Fruit fly (Drosophila melanogaster) whole organism, embryonic: ENCODE data around the gene Syn1.

ENCODE experiments used
- C15 ChIP-seq: fragments of 200-800 bp; sonication (Bioruptor generic); IDR thresholded peaks from 3 replicates; pipeline ENCODE4 v1.3.6; 2022; ENCODE audit warnings: missing biosample characterization, missing genetic modification characterization
- CG10543 ChIP-seq: fragments of 200-800 bp; sonication (Bioruptor generic); optimal IDR thresholded peaks from 3 replicates; lab custom pipeline; 2017; ENCODE audit warnings: missing biosample characterization, mild to moderate bottlenecking, missing genetic modification characterization, moderate library complexity
- CG11093 ChIP-seq: fragments of 200-800 bp; sonication (Bioruptor generic); IDR thresholded peaks from 3 replicates; pipeline ENCODE4 v1.3.6; 2022; ENCODE audit warnings: missing biosample characterization, missing genetic modification characterization
- CG12769 ChIP-seq: fragments of 200-800 bp; sonication (Bioruptor generic); optimal IDR thresholded peaks from 2 replicates; lab custom pipeline; 2019; ENCODE audit warnings: missing biosample characterization, mild to moderate bottlenecking, missing genetic modification characterization, moderate library complexity
- CG14860 ChIP-seq: fragments of 200-800 bp; sonication (Bioruptor generic); IDR thresholded peaks from 3 replicates; pipeline ENCODE4 v1.3.6; 2022; ENCODE audit warnings: missing biosample characterization, missing genetic modification characterization; ENCODE audit not compliant: partially characterized antibody
- CG15514 ChIP-seq: fragments of 200-800 bp; sonication (Bioruptor generic); optimal IDR thresholded peaks from 3 replicates; lab custom pipeline; 2017; ENCODE audit warnings: missing biosample characterization, missing genetic modification characterization, mild to moderate bottlenecking, moderate library complexity, missing genetic modification reagents
- CG17186 ChIP-seq: fragments of 200-800 bp; sonication (Bioruptor generic); optimal IDR thresholded peaks from 3 replicates; lab custom pipeline; 2017; ENCODE audit warnings: missing biosample characterization, missing genetic modification reagents, missing genetic modification characterization
- CG17802 ChIP-seq: fragments of 200-800 bp; sonication (Bioruptor generic); optimal IDR thresholded peaks from 2 replicates; lab custom pipeline; 2018; ENCODE audit warnings: missing biosample characterization, mild to moderate bottlenecking, missing genetic modification characterization, moderate library complexity
- CG18011 ChIP-seq: fragments of 200-800 bp; sonication (Bioruptor generic); optimal IDR thresholded peaks from 2 replicates; lab custom pipeline; 2017; ENCODE audit warnings: missing biosample characterization, missing genetic modification characterization, mild to moderate bottlenecking, moderate library complexity, missing genotype
- CG32532 ChIP-seq: fragments of 200-800 bp; sonication (Bioruptor generic); IDR thresholded peaks from 2 replicates; pipeline ENCODE4 v1.3.6; 2022; ENCODE audit warnings: missing biosample characterization, missing genetic modification characterization
- CG6791 ChIP-seq: fragments of 200-800 bp; sonication (Bioruptor generic); IDR thresholded peaks from 3 replicates; pipeline ENCODE4 v1.3.6; 2022; ENCODE audit warnings: missing biosample characterization, missing genetic modification characterization; ENCODE audit not compliant: partially characterized antibody
- CG7928 ChIP-seq: fragments of 200-800 bp; sonication (Bioruptor generic); optimal IDR thresholded peaks from 2 replicates; lab custom pipeline; 2017; ENCODE audit warnings: missing biosample characterization, mild to moderate bottlenecking, missing genetic modification characterization
- CG9609 ChIP-seq: fragments of 200-800 bp; sonication (Bioruptor generic); optimal IDR thresholded peaks from 3 replicates; lab custom pipeline; 2016; ENCODE audit warnings: missing biosample characterization, missing genetic modification characterization
- Fer3 ChIP-seq: fragments of 200-800 bp; sonication (Bioruptor generic); optimal IDR thresholded peaks from 2 replicates; lab custom pipeline; 2018; ENCODE audit warnings: missing biosample characterization, mild to moderate bottlenecking, missing genetic modification characterization, moderate library complexity
- HLH4C ChIP-seq: fragments of 200-800 bp; sonication (Bioruptor generic); IDR thresholded peaks from 3 replicates; pipeline ENCODE4 v1.3.6; 2022; ENCODE audit warnings: missing biosample characterization, missing genetic modification characterization; ENCODE audit not compliant: partially characterized antibody
- HLHmδ ChIP-seq: fragments of 200-800 bp; sonication (Bioruptor generic); optimal IDR thresholded peaks from 2 replicates; lab custom pipeline; 2018; ENCODE audit warnings: missing biosample characterization, mild to moderate bottlenecking, missing genetic modification characterization, moderate library complexity
- Hand ChIP-seq: fragments of 200-800 bp; sonication (Bioruptor generic); optimal IDR thresholded peaks from 2 replicates; lab custom pipeline; 2017; ENCODE audit warnings: mild to moderate bottlenecking, missing biosample characterization, missing genetic modification reagents, missing genetic modification characterization
- Hr78 ChIP-seq, 2 experiments: fragments of 200-800 bp in 1 of 2; fragments of >200 bp in 1 of 2; sonication (Bioruptor generic) in 1 of 2; optimal IDR thresholded peaks; 2 replicates each; lab custom pipeline; 2017 to 2019; ENCODE audit warnings: missing biosample characterization in 2 of 2, missing genetic modification characterization in 2 of 2, mild to moderate bottlenecking in 1 of 2, moderate library complexity in 1 of 2
- Side ChIP-seq: fragments of 200-800 bp; sonication (Bioruptor generic); optimal IDR thresholded peaks from 2 replicates; lab custom pipeline; 2016; ENCODE audit warnings: missing biosample characterization, missing genetic modification characterization
- Tbp ChIP-seq: fragments of >200 bp; optimal IDR thresholded peaks from 2 replicates; lab custom pipeline; 2018; ENCODE audit warnings: missing biosample characterization, missing genetic modification characterization
- abd-A ChIP-seq: fragments of 200-800 bp; sonication (Bioruptor generic); optimal IDR thresholded peaks from 3 replicates; lab custom pipeline; 2019; ENCODE audit warnings: missing biosample characterization, mild to moderate bottlenecking, missing genetic modification characterization, moderate library complexity
- ac ChIP-seq: fragments of 200-800 bp; sonication (Bioruptor generic); optimal IDR thresholded peaks from 3 replicates; lab custom pipeline; 2017; ENCODE audit warnings: missing biosample characterization, mild to moderate bottlenecking, missing genetic modification characterization
- bsh ChIP-seq, 2 experiments: fragments of 200-800 bp; sonication (Bioruptor generic); optimal IDR thresholded peaks; 2 replicates each; lab custom pipeline; 2017 to 2018; ENCODE audit warnings: mild to moderate bottlenecking in 2 of 2, missing biosample characterization in 2 of 2, missing genetic modification characterization in 2 of 2, moderate library complexity in 1 of 2
- chinmo ChIP-seq: fragments of 200-800 bp; sonication (Bioruptor generic); IDR thresholded peaks from 4 replicates; pipeline ENCODE4 v1.3.6; 2022; ENCODE audit warnings: missing biosample characterization, missing genetic modification characterization; ENCODE audit not compliant: partially characterized antibody
- ci ChIP-seq: fragments of 200-800 bp; sonication (Bioruptor generic); IDR thresholded peaks from 3 replicates; pipeline ENCODE4 v1.3.6; 2022; ENCODE audit warnings: missing biosample characterization, missing genetic modification characterization
- dan ChIP-seq: fragments of 200-800 bp; sonication (Bioruptor generic); IDR thresholded peaks from 2 replicates; pipeline ENCODE4 v1.3.6; 2022; ENCODE audit warnings: missing biosample characterization, missing genetic modification characterization
- dmrt11E ChIP-seq: fragments of 200-800 bp; sonication (Bioruptor generic); optimal IDR thresholded peaks from 3 replicates; lab custom pipeline; 2018; ENCODE audit warnings: missing biosample characterization, mild to moderate bottlenecking, missing genetic modification characterization, moderate library complexity
- klu ChIP-seq: fragments of 200-800 bp; sonication (Bioruptor generic); IDR thresholded peaks from 2 replicates; pipeline ENCODE4 v1.3.6; 2022; ENCODE audit warnings: missing biosample characterization, missing genetic modification characterization
- oc ChIP-seq: fragments of 200-800 bp; sonication (Bioruptor generic); optimal IDR thresholded peaks from 2 replicates; lab custom pipeline; 2018; ENCODE audit warnings: missing biosample characterization, mild to moderate bottlenecking, missing genetic modification characterization, moderate library complexity
- sr ChIP-seq: fragments of 200-800 bp; sonication (Bioruptor generic); IDR thresholded peaks from 3 replicates; pipeline ENCODE4 v1.3.6; 2022; ENCODE audit warnings: missing biosample characterization, missing genetic modification characterization
- stwl ChIP-seq: fragments of 200-800 bp; sonication (Bioruptor generic); optimal IDR thresholded peaks from 3 replicates; lab custom pipeline; 2018; ENCODE audit warnings: missing biosample characterization, mild to moderate bottlenecking, missing genetic modification characterization, moderate library complexity
- tap ChIP-seq: fragments of 200-800 bp; optimal IDR thresholded peaks from 3 replicates; lab custom pipeline; 2019; ENCODE audit warnings: missing biosample characterization, mild to moderate bottlenecking, missing genetic modification characterization, moderate library complexity
- wek ChIP-seq: fragments of 200-800 bp; sonication (Bioruptor generic); optimal IDR thresholded peaks from 3 replicates; lab custom pipeline; 2018; ENCODE audit warnings: missing biosample characterization, mild to moderate bottlenecking, missing genetic modification characterization, moderate library complexity

Gene Syn1

dm6 chr3L:21769515-21769914 lies 819 bp downstream of the Syn1 start, which contains the start of gene CG7370 (continued):
- TF ChIP-seq abd-A (tag; lab: Kevin White, UChicago): peak; percentile 4
- no peak for TF ChIP-seq bsh (GFP tag; optimal IDR thresholded peaks at IDR 0.05; lab: Kevin White, UChicago)
- TF ChIP-seq Fer3 (tag; lab: Kevin White, UChicago): no peak
- TF ChIP-seq C15: no peak
- TF ChIP-seq CG18011 (GFP tag; lab: Kevin White, UChicago): no peak
- no peak for TF ChIP-seq CG7928
- no peak for TF ChIP-seq CG9609 (GFP tag; lab: Kevin White, UChicago)

dm6 chr3L:21765931-21766330 lies 4.4 kb downstream of the Syn1 start:
- 0 out of 3 replicates have a peak, but pooled peaks have one; percentile 41 for TF ChIP-seq ci (GFP tag; lab: Robert Waterston, UW)
- TF ChIP-seq Tbp (GFP tag; lab: Kevin White, UChicago): no peak
- TF ChIP-seq CG11093 (GFP tag; lab: Robert Waterston, UW): no peak
- peak; percentile 89 for TF ChIP-seq CG17802 (tag; lab: Kevin White, UChicago)
- TF ChIP-seq chinmo (GFP tag; lab: Robert Waterston, UW): no peak
- TF ChIP-seq CG10543 (GFP tag; lab: Kevin White, UChicago): no peak
- TF ChIP-seq sr (GFP tag; lab: Robert Waterston, UW): peak; percentile 83
- peak; percentile 24 for TF ChIP-seq stwl (tag; lab: Kevin White, UChicago)
- TF ChIP-seq klu (GFP tag; lab: Robert Waterston, UW): no peak
- no peak for TF ChIP-seq Side (GFP tag; lab: Kevin White, UChicago)
- peak; percentile 46 for TF ChIP-seq oc
- no peak for TF ChIP-seq tap
- peak in 1 of 2 experiments; percentile 53 for TF ChIP-seq Hr78 (GFP tag; optimal IDR thresholded peaks at IDR 0.05; lab: Kevin White, UChicago)
- no peak for TF ChIP-seq HLH4C (GFP tag; lab: Robert Waterston, UW)
- TF ChIP-seq dan (GFP tag; lab: Robert Waterston, UW): no peak

DNA sequence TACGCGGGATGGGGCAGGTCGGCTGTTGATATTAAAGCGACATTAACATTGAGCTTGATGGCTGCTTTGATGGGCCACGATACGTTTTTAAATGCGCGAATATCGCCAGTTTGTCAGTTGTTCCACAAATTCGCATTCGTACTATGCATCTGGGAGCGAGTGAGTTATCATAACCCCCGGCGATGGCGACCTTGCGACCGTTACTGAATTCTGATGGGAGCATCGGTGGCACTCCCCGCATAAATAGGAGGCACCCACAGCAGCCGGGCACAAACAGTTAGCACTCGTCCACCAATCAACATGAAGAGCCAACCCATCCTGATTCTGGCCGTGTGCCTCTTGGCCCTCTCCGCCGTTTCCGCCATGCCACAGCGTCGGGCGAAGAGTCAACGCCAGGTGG lies 13.5 kb downstream of the Syn1 start, which contains the start of gene CG14564:
Gene CG14564, plus strand, starts transcription at position 301 of the 400 bp plus-strand sequence.
- no peak for TF ChIP-seq CG17186 (GFP tag; lab: Kevin White, UChicago)
- no peak for TF ChIP-seq CG14860

DNA sequence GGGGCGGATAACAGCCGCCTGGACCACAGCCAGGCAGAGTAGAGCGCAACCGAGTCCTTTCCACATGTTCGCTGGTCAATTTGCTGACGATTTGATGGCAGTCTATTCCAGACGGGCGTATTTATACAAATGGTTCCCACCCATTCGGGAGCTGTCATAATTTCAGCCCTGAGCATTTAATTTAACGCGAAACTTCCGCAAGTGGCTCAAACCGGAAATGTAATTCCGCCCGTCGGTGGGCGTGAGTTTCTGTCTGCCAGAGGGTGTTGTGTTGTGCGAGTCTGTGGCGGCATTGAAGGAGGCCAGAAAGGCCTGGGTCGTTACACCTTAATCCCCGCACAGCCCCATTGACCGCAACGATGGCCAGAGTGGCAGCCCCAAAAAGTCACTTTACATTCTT lies 26.2 kb downstream of the Syn1 start, which contains the start of gene CG14565:
Gene CG14565, minus strand, starts transcription at position 101 of the 400 bp plus-strand sequence.
- TF ChIP-seq ac (GFP tag; lab: Kevin White, UChicago) (no peak), Hand (GFP tag; lab: Kevin White, UChicago) (no peak), CG32532 (GFP tag; lab: Robert Waterston, UW) (no peak), CG6791 (GFP tag; lab: Robert Waterston, UW) (no peak), bsh (GFP tag; optimal IDR thresholded peaks at IDR 0.05; lab: Kevin White, UChicago) (no peak), CG12769 (tag; lab: Kevin White, UChicago) (no peak), ci (GFP tag; lab: Robert Waterston, UW) (no peak), HLHmδ (GFP tag; lab: Kevin White, UChicago) (no peak), wek (GFP tag; lab: Kevin White, UChicago) (no peak), dmrt11E (tag; lab: Kevin White, UChicago) (no peak), CG15514 (GFP tag; lab: Kevin White, UChicago) (no peak)
